Worm (Caenorhabditis elegans): ENCODE results near the gene C14C11.2.

C14C11.2 gene

DNA sequence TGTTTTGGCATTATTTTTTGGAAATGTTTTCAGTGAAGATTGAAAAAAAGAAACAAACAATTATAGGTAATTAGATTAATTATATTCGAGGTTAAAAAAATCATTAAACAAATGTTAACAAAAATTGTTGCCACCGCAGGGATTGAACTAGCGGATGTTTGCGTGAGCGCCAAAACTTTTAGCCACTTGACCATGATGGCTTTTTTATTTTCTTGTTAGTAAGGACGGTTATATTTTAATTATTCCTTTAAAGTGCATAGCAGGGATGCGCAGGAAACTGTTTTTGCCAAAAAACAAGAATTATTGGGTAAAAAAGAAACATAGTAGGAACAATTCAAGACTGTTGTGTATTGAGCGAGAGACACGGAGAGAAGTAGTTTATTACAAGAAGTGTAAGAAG, 6.4 kb downstream of the C14C11.2 start (continued):
- TF ChIP-seq mel-28 (tag; optimal IDR thresholded peaks at IDR 0.05; ENCODE audit: borderline replicate concordance) (no peak), cebp-2 (GFP tag; IDR thresholded peaks at IDR 0.05) (peak; percentile 94), pha-4 (tag; optimal IDR thresholded peaks at IDR 0.05) (no peak), ztf-18 (tag; optimal IDR thresholded peaks at IDR 0.05) (peak; percentile 56), chd-7 (tag; optimal IDR thresholded peaks at IDR 0.05) (peak; percentile 77), nhr-120 (GFP tag; IDR thresholded peaks at IDR 0.05) (0 out of 2 replicates have a peak, but pooled peaks have one; percentile 82), nhr-90 (tag; optimal IDR thresholded peaks at IDR 0.05) (peak; percentile 70), ccch-3 (GFP tag; optimal IDR thresholded peaks at IDR 0.05) (no peak), unc-130 (GFP tag; optimal IDR thresholded peaks at IDR 0.05) (no peak), B0336.3 (GFP tag; IDR thresholded peaks at IDR 0.05) (peak; percentile 87), lin-40 (tag; optimal IDR thresholded peaks at IDR 0.05) (no peak), nhr-179 (tag; optimal IDR thresholded peaks at IDR 0.05) (peak; percentile 22), tbp1 (GFP tag; optimal IDR thresholded peaks at IDR 0.05) (peak; percentile 91), attf-6 (GFP tag; IDR thresholded peaks at IDR 0.05) (peak; percentile 85), hlh-12 (tag; optimal IDR thresholded peaks at IDR 0.05) (no peak), F52B5.7 (tag; optimal IDR thresholded peaks at IDR 0.05) (peak; percentile 79), mes-4 (tag; optimal IDR thresholded peaks at IDR 0.05) (peak; percentile 76), nhr-27 (tag; optimal IDR thresholded peaks at IDR 0.05) (no peak), xnd-1 (tag; optimal IDR thresholded peaks at IDR 0.05) (peak; percentile 52), ztf-6 (GFP tag; IDR thresholded peaks at IDR 0.05) (peak; percentile 70; the same call in 1 of the 2 replicates), dpl-1 (GFP tag; optimal IDR thresholded peaks at IDR 0.05) (no peak), ekl-4 (GFP tag; IDR thresholded peaks at IDR 0.05) (peak; percentile 69), unc-62 (GFP tag; optimal IDR thresholded peaks at IDR 0.05) (no peak), lag-1 (GFP tag; IDR thresholded peaks at IDR 0.05) (no peak), lin-26 (GFP tag; IDR thresholded peaks at IDR 0.05) (peak; percentile 97), zfh-2 (GFP tag; conservative IDR thresholded peaks at IDR 0.05) (no peak), ceh-100 (GFP tag; IDR thresholded peaks at IDR 0.05) (peak; percentile 58), madf-3 (GFP tag; IDR thresholded peaks at IDR 0.05) (peak; percentile 74; the same call in 1 of the 2 replicates), Y53F4B.3 (GFP tag; IDR thresholded peaks at IDR 0.05) (peak; percentile 24; the same call in 1 of the 2 replicates), F39B2.1 (GFP tag; IDR thresholded peaks at IDR 0.05) (0 out of 2 replicates have a peak, but pooled peaks have one; percentile 64), K11D2.4 (GFP tag; IDR thresholded peaks at IDR 0.05) (no peak), mxl-1 (tag; optimal IDR thresholded peaks at IDR 0.05) (peak; percentile 59), rpc-1 (optimal IDR thresholded peaks at IDR 0.05) (peak; percentile 92), rpc-1 (tag; optimal IDR thresholded peaks at IDR 0.05) (peak; percentile 93), rec-8 (tag; optimal IDR thresholded peaks at IDR 0.05) (peak; percentile 16 to 66), T26A5.8 (tag; optimal IDR thresholded peaks at IDR 0.05) (peak; percentile 84), somi-1 (GFP tag; optimal IDR thresholded peaks at IDR 0.05) (no peak), ceh-58 (GFP tag; IDR thresholded peaks at IDR 0.05) (peak; percentile 92), F57A8.1 (GFP tag; optimal IDR thresholded peaks at IDR 0.05) (no peak), let-607 (tag; optimal IDR thresholded peaks at IDR 0.05) (peak in 1 of 2 experiments; percentile 54), let-526 (GFP tag; IDR thresholded peaks at IDR 0.05) (no peak), lsy-27 (tag; optimal IDR thresholded peaks at IDR 0.05; ENCODE audit: borderline replicate concordance, insufficient read depth) (peak; percentile 49), ets-4 (GFP tag; optimal IDR thresholded peaks at IDR 0.05) (no peak), snpc-4 (GFP tag; optimal IDR thresholded peaks at IDR 0.05) (peak; percentile 59), snpc-4 (tag; optimal IDR thresholded peaks at IDR 0.05) (peak in 1 of 4 experiments; percentile 56), athp-1 (tag; optimal IDR thresholded peaks at IDR 0.05) (peak; percentile 91), nfya-1 (tag; optimal IDR thresholded peaks at IDR 0.05; ENCODE audit: borderline replicate concordance, insufficient read depth) (no peak), sea-2 (GFP tag; IDR thresholded peaks at IDR 0.05) (no peak), F33H1.4 (GFP tag; IDR thresholded peaks at IDR 0.05) (peak; percentile 63)

Measured in whole organism, young adult.